Worm (Caenorhabditis elegans): ENCODE results near the gene F33G12.6.

The F33G12.6 gene

DNA sequence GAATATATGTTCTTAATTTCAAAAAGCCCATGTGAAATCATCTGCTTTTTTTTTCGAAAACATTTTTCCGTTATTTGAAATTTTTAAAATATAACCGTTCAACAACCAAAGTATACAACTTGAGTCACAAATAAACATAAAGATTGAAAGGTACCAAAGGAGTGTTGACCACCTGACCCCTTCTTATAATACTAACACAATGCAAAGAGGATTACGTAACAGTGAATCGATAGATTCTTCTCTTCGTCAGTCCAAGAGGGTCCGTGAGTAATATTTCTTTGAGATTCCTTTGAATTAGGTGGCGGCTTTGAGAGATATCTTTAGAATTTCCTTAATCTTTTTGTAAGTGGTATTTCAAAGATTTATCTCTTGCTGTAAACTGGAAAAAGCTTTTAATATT, 33.6 kb upstream of the F33G12.6 start:
- TF ChIP-seq hmg-4 (GFP tag; optimal IDR thresholded peaks at IDR 0.05) (no peak), tbx-37 (GFP tag; conservative IDR thresholded peaks at IDR 0.05) (no peak), tra-4 (tag; optimal IDR thresholded peaks at IDR 0.05) (no peak), pes-1 (GFP tag; IDR thresholded peaks at IDR 0.05) (no peak), ets-7 (tag; optimal IDR thresholded peaks at IDR 0.05) (no peak), B0310.2 (tag; optimal IDR thresholded peaks at IDR 0.05) (no peak), ceh-13 (GFP tag; optimal IDR thresholded peaks at IDR 0.05) (no peak), sea-1 (GFP tag; conservative IDR thresholded peaks at IDR 0.05) (no peak), ceh-36 (tag; optimal IDR thresholded peaks at IDR 0.05) (no peak), F13C5.2 (tag; optimal IDR thresholded peaks at IDR 0.05) (no peak), flt-1 (GFP tag; IDR thresholded peaks at IDR 0.05) (no peak), aly-1 (tag; optimal IDR thresholded peaks at IDR 0.05) (no peak), scrt-1 (GFP tag; IDR thresholded peaks at IDR 0.05) (no peak), ama-1 (optimal IDR thresholded peaks at IDR 0.05) (no peak), hnd-1 (tag; optimal IDR thresholded peaks at IDR 0.05) (no peak), hmbx-1 (tag; optimal IDR thresholded peaks at IDR 0.05) (no peak)

DNA sequence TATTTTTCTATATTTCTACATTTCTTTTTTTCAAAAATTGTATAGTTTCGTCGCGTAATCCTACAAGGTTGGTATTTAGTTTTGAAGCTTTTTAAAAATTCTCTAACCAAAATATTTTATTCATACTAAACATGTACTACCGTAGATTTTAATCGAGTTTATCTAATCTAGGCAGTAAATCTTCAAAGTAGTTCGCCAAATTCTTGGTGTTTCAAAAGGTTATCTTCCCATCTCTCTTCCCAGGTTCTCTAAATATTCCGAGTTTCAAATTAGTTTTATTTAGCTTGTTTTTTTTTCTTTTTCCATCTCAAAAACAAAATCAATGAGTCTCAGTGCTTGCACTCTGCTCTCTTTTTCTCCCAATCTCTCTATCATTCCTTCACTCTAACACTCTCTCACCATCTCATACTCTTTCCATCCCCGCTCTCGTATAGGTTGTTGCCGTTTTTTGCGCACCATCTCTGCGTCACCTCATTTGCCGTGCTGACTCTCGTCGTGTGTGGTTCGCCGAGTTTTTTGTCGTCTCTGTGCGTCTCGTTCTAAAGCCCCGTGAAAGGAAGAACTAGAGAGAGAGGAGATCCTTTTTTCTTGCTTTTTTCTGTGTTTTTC, 32.6 kb upstream of the F33G12.6 start:
- TF ChIP-seq ama-1 (optimal IDR thresholded peaks at IDR 0.05) (no peak), hmg-4 (GFP tag; optimal IDR thresholded peaks at IDR 0.05) (peak; percentile 46), aly-1 (tag; optimal IDR thresholded peaks at IDR 0.05) (peak; percentile 42), F13C5.2 (tag; optimal IDR thresholded peaks at IDR 0.05) (no peak)

DNA sequence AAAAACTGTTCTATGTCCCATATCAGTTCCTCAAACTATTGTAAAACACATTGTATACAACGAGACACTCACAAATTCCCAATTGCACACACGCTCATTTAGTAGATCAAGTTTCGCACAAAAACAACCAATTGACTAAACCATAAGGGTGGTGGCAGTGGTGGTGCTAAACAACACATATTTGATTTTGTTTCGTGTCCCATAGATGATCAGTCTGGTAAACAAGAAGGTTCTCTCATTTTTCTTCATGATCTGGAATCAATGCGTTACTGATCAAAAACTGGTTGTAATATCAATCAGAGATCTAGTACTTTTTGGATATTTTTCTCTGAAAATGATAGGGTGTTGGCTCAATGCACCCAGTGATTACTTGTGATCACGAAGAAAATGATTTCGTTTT, 31.1 kb upstream of the F33G12.6 start:
- TF ChIP-seq ets-7 (tag; optimal IDR thresholded peaks at IDR 0.05): no peak
- no peak for TF ChIP-seq F13C5.2 (tag; optimal IDR thresholded peaks at IDR 0.05)
- TF ChIP-seq pes-1 (GFP tag; IDR thresholded peaks at IDR 0.05): no peak
- no peak for TF ChIP-seq sea-1 (GFP tag; conservative IDR thresholded peaks at IDR 0.05)
- no peak for TF ChIP-seq scrt-1 (GFP tag; IDR thresholded peaks at IDR 0.05)
- TF ChIP-seq ceh-36 (tag; optimal IDR thresholded peaks at IDR 0.05): no peak
- no peak for TF ChIP-seq flt-1 (GFP tag; IDR thresholded peaks at IDR 0.05)
- TF ChIP-seq ama-1 (optimal IDR thresholded peaks at IDR 0.05): no peak
- no peak for TF ChIP-seq ceh-13 (GFP tag; optimal IDR thresholded peaks at IDR 0.05)
- no peak for TF ChIP-seq hmbx-1 (tag; optimal IDR thresholded peaks at IDR 0.05)
- TF ChIP-seq B0310.2 (tag; optimal IDR thresholded peaks at IDR 0.05): no peak
- TF ChIP-seq hnd-1 (tag; optimal IDR thresholded peaks at IDR 0.05): no peak
- no peak for TF ChIP-seq aly-1 (tag; optimal IDR thresholded peaks at IDR 0.05)
- no peak for TF ChIP-seq tra-4 (tag; optimal IDR thresholded peaks at IDR 0.05)
- no peak for TF ChIP-seq tbx-11 (GFP tag; IDR thresholded peaks at IDR 0.05)
- TF ChIP-seq hmg-4 (GFP tag; optimal IDR thresholded peaks at IDR 0.05): no peak
- TF ChIP-seq tbx-37 (GFP tag; conservative IDR thresholded peaks at IDR 0.05): no peak

DNA sequence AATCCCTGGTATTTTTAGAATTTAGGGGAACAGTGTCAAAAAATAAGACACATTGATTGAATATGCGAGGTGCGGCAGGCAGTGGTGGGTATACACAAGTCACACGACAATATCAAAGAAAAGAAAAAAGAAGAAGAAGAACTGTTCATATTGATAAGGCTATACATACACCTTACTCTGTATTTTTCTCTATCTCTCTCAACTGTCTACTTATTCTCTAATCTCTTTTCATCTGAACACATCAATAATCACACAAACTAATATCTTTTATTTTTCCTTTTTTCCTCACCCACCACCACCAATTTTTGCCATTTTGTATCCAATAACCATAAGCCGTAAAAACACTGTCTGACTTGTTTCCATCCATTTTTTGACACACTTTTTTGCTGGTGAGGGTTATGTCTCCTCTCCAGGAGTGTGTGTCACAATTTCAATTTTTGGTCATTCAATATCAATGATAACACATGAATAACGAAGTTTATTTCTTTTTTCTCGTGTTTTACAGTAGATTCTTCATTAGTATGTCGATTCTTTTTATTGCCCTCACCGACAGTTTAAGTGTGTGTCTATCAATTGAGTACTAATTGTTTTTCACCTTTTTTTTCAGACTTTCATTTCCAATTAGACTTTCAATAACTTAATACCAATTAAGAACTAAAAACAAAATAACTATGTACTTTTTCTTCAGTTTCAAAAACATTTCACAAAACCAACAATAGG, 30.2 kb upstream of the F33G12.6 start:
- no peak for TF ChIP-seq F13C5.2 (tag; optimal IDR thresholded peaks at IDR 0.05)
- no peak for TF ChIP-seq hmbx-1 (tag; optimal IDR thresholded peaks at IDR 0.05)
- TF ChIP-seq flt-1 (GFP tag; IDR thresholded peaks at IDR 0.05): no peak
- no peak for TF ChIP-seq hmg-4 (GFP tag; optimal IDR thresholded peaks at IDR 0.05)
- TF ChIP-seq ceh-36 (tag; optimal IDR thresholded peaks at IDR 0.05): no peak
- no peak for TF ChIP-seq pes-1 (GFP tag; IDR thresholded peaks at IDR 0.05)
- TF ChIP-seq scrt-1 (GFP tag; IDR thresholded peaks at IDR 0.05): no peak
- TF ChIP-seq ceh-13 (GFP tag; optimal IDR thresholded peaks at IDR 0.05): no peak
- TF ChIP-seq sea-1 (GFP tag; conservative IDR thresholded peaks at IDR 0.05): no peak
- TF ChIP-seq ama-1 (optimal IDR thresholded peaks at IDR 0.05): no peak
- no peak for TF ChIP-seq tra-4 (tag; optimal IDR thresholded peaks at IDR 0.05)
- no peak for TF ChIP-seq ets-7 (tag; optimal IDR thresholded peaks at IDR 0.05)
- no peak for TF ChIP-seq tbx-11 (GFP tag; IDR thresholded peaks at IDR 0.05)
- no peak for TF ChIP-seq B0310.2 (tag; optimal IDR thresholded peaks at IDR 0.05)
- TF ChIP-seq tbx-37 (GFP tag; conservative IDR thresholded peaks at IDR 0.05): no peak
- no peak for TF ChIP-seq aly-1 (tag; optimal IDR thresholded peaks at IDR 0.05)
- no peak for TF ChIP-seq hnd-1 (tag; optimal IDR thresholded peaks at IDR 0.05)

DNA sequence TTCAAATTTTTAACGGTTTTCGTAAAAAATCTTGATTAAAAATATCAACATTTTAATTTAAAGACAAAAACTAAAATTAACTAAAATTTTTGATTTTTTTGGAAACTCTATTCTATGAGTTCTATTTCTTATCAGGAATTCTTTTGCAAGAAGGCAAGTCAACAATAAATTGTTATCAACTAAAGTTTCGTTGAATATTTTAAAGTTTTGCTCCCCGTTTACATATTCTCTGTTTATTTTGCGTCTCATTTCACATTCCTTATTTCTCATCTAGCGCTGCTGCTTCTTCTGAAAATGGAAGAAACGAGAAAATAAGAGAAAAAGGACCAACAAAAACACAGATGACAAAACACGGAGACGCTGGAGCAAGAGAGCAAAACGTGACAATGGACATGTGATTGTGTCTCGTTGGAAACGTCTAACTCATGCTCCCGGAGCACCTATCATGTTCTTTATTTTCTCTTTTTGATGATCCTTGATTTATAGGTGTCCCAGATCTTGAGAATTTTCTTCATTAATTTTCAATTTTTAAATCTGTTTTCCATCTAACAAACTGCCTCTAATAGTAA, 29.1 kb upstream of the F33G12.6 start:
- TF ChIP-seq hmbx-1 (tag; optimal IDR thresholded peaks at IDR 0.05) (no peak), tbx-37 (GFP tag; conservative IDR thresholded peaks at IDR 0.05) (no peak), flt-1 (GFP tag; IDR thresholded peaks at IDR 0.05) (no peak), tbx-11 (GFP tag; IDR thresholded peaks at IDR 0.05) (no peak), ama-1 (optimal IDR thresholded peaks at IDR 0.05) (no peak), ets-7 (tag; optimal IDR thresholded peaks at IDR 0.05) (no peak), pes-1 (GFP tag; IDR thresholded peaks at IDR 0.05) (no peak), sea-1 (GFP tag; conservative IDR thresholded peaks at IDR 0.05) (no peak), B0310.2 (tag; optimal IDR thresholded peaks at IDR 0.05) (no peak), tra-4 (tag; optimal IDR thresholded peaks at IDR 0.05) (no peak), hnd-1 (tag; optimal IDR thresholded peaks at IDR 0.05) (no peak), aly-1 (tag; optimal IDR thresholded peaks at IDR 0.05) (no peak), ceh-13 (GFP tag; optimal IDR thresholded peaks at IDR 0.05) (no peak)

DNA sequence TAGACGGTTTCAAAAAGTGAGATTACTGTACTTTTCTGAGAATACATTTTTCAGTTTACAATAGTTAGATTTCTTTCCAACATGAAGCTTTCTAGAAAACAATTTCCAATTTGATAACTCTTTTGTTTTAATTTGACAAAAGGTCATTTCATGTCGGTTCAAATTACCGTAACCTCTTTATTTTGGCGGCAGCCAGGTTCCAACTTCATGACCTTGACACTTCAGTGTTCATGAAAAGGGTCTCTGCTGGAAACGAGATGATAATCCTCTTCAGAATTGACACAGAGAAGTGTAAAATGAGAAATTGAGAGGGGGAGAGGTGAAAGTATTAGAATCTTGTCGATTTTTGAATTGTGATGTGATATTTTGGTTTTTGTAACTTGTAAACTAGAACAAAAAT, 28.2 kb upstream of the F33G12.6 start:
- no peak for TF ChIP-seq ets-7 (tag; optimal IDR thresholded peaks at IDR 0.05)
- no peak for TF ChIP-seq tbx-11 (GFP tag; IDR thresholded peaks at IDR 0.05)
- TF ChIP-seq hnd-1 (tag; optimal IDR thresholded peaks at IDR 0.05): no peak
- no peak for TF ChIP-seq ceh-13 (GFP tag; optimal IDR thresholded peaks at IDR 0.05)
- no peak for TF ChIP-seq sea-1 (GFP tag; conservative IDR thresholded peaks at IDR 0.05)
- no peak for TF ChIP-seq B0310.2 (tag; optimal IDR thresholded peaks at IDR 0.05)
- TF ChIP-seq hmbx-1 (tag; optimal IDR thresholded peaks at IDR 0.05): no peak
- no peak for TF ChIP-seq scrt-1 (GFP tag; IDR thresholded peaks at IDR 0.05)
- TF ChIP-seq tra-4 (tag; optimal IDR thresholded peaks at IDR 0.05): no peak
- no peak for TF ChIP-seq hmg-4 (GFP tag; optimal IDR thresholded peaks at IDR 0.05)
- no peak for TF ChIP-seq ama-1 (optimal IDR thresholded peaks at IDR 0.05)
